Fruit fly (Drosophila melanogaster): ENCODE data around the gene CG11504.

The CG11504 gene

DNA sequence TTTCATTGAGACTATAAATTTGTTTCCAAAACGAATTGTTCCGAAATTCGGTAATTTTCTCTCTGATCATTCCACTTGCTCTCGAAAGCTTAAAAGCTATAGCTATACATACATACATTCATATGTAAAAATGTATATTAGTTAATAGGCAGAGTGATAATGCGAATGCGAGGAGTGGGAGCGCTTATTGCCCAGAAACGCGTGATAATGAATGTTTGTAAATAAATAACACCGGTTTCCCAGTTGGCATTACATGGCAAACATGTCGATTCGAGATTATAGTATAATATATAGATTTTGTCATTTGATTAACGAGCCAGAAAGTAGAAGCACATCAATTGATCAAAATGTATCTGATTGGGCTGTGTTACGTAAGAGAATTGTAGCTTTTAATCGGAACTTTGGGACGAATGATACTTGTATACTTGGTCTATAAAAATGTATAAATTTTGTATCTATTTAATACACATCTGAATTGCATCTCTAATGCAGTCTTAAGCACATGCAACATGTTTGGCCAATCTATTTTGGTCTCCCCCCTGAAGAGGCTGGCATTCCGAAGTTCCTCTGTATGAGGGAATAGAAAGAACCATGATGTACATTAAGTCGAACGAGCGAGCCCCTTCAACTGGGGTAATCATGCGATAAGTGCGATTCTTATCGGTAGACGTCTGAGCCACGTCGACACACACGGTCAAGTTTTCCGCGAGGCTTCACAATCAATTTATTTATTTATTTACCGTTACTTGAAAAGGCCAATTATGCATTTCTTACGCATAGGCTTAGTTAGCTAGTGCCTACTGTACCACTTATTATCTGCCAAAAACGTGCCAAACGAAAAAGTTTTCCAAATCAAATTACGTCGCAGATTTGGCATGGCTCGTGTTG, 15.1 kb downstream of the CG11504 start (continued):
- TF ChIP-seq lilli (GFP tag; optimal IDR thresholded peaks at IDR 0.05) (peak; percentile 19), grn (GFP tag; optimal IDR thresholded peaks at IDR 0.05) (peak; percentile 71), exex (tag; optimal IDR thresholded peaks at IDR 0.05) (peak; percentile 64), nmo (GFP tag; optimal IDR thresholded peaks at IDR 0.05) (no peak), CG13624 (GFP tag; optimal IDR thresholded peaks at IDR 0.05) (peak; percentile 78), NFAT (GFP tag; IDR thresholded peaks at IDR 0.05) (peak; percentile 49; the same call in 1 of the 2 replicates), mam (GFP tag; optimal IDR thresholded peaks at IDR 0.05) (peak; percentile 60), CG11085 (GFP tag; IDR thresholded peaks at IDR 0.05) (0 out of 2 replicates have a peak, but pooled peaks have one; percentile 39), CG2678 (tag; optimal IDR thresholded peaks at IDR 0.05) (peak; percentile 49), Gug (GFP tag; IDR thresholded peaks at IDR 0.05) (0 out of 4 replicates have a peak, but pooled peaks have one; percentile 20), sug (tag; optimal IDR thresholded peaks at IDR 0.05) (peak; percentile 25), ems (GFP tag; optimal IDR thresholded peaks at IDR 0.05) (peak; percentile 7), CG2120 (GFP tag; optimal IDR thresholded peaks at IDR 0.05) (peak; percentile 42), pan (optimal IDR thresholded peaks at IDR 0.05) (no peak), pan (GFP tag; optimal IDR thresholded peaks at IDR 0.05 in 1 of 2, IDR thresholded peaks at IDR 0.05 in 1 of 2) (peak in 1 of 2 experiments; percentile 45), CG11247 (GFP tag; IDR thresholded peaks at IDR 0.05) (0 out of 2 replicates have a peak, but pooled peaks have one; percentile 27), Pdp1 (GFP tag; optimal IDR thresholded peaks at IDR 0.05) (peak in 1 of 2 experiments; percentile 88), CG18599 (GFP tag; optimal IDR thresholded peaks at IDR 0.05) (peak; percentile 67), Ada2b (GFP tag; IDR thresholded peaks at IDR 0.05) (0 out of 2 replicates have a peak, but pooled peaks have one; percentile 25), D19B (GFP tag; optimal IDR thresholded peaks at IDR 0.05) (peak; percentile 9), sc (optimal IDR thresholded peaks at IDR 0.05) (no peak), sc (GFP tag; optimal IDR thresholded peaks at IDR 0.05) (no peak), Dek (tag; optimal IDR thresholded peaks at IDR 0.05) (peak; percentile 20), otp (GFP tag; IDR thresholded peaks at IDR 0.05) (peak; percentile 42; the same call in 1 of the 3 replicates), CG3163 (GFP tag; optimal IDR thresholded peaks at IDR 0.05) (no peak), CG8290 (GFP tag; optimal IDR thresholded peaks at IDR 0.05) (no peak), CG8290 (tag; optimal IDR thresholded peaks at IDR 0.05) (peak in 1 of 2 experiments; percentile 44), cwo (GFP tag; optimal IDR thresholded peaks at IDR 0.05) (peak; percentile 95), CG3281 (GFP tag; optimal IDR thresholded peaks at IDR 0.05) (peak; percentile 37), al (GFP tag; IDR thresholded peaks at IDR 0.05) (peak; percentile 36; the same call in 1 of the 2 replicates), CG14441 (GFP tag; IDR thresholded peaks at IDR 0.05) (0 out of 2 replicates have a peak, but pooled peaks have one; percentile 42), ro (GFP tag; IDR thresholded peaks at IDR 0.05) (no peak), Meics (GFP tag; optimal IDR thresholded peaks at IDR 0.05) (peak; percentile 46), sd (tag; optimal IDR thresholded peaks at IDR 0.05) (peak; percentile 39), ttk (GFP tag; IDR thresholded peaks at IDR 0.05) (0 out of 2 replicates have a peak, but pooled peaks have one; percentile 9), tio (GFP tag; optimal IDR thresholded peaks at IDR 0.05) (no peak), CG8359 (GFP tag; optimal IDR thresholded peaks at IDR 0.05; ENCODE audit: borderline replicate concordance) (no peak), HLH54F (GFP tag; optimal IDR thresholded peaks at IDR 0.05) (peak; percentile 6), unpg (GFP tag; optimal IDR thresholded peaks at IDR 0.05) (no peak), CG7839 (tag; optimal IDR thresholded peaks at IDR 0.05) (peak; percentile 6), dysf (GFP tag; IDR thresholded peaks at IDR 0.05) (peak; percentile 54; the same call in 2 of the 3 replicates), caup (GFP tag; optimal IDR thresholded peaks at IDR 0.05; ENCODE audit: severe bottlenecking) (peak; percentile 7), kah (GFP tag; optimal IDR thresholded peaks at IDR 0.05) (no peak), prd (optimal IDR thresholded peaks at IDR 0.05) (no peak), prd (GFP tag; IDR thresholded peaks at IDR 0.05) (peak; percentile 35; the same call in 1 of the 3 replicates), lmd (GFP tag; IDR thresholded peaks at IDR 0.05) (peak; percentile 42; the same call in 1 of the 2 replicates), Xrp1 (GFP tag; IDR thresholded peaks at IDR 0.05) (0 out of 2 replicates have a peak, but pooled peaks have one; percentile 5), mirr (GFP tag; optimal IDR thresholded peaks at IDR 0.05) (peak; percentile 64)
